Fruit fly (Drosophila melanogaster) whole organism, wandering third instar larva: Measurements from ENCODE around the gene CG5404.

Experiments
- CG32264 ChIP-seq: fragments of 200-800 bp; sonication (Bioruptor generic); optimal IDR thresholded peaks from 2 replicates; lab custom pipeline; 2016; ENCODE audit warnings: missing biosample characterization, missing genetic modification characterization
- CG9705 ChIP-seq: fragments of 200-800 bp; sonication (Bioruptor generic); optimal IDR thresholded peaks from 2 replicates; lab custom pipeline; 2018; ENCODE audit warnings: missing biosample characterization, mild to moderate bottlenecking, missing genetic modification characterization
- CrebA ChIP-seq: fragments of 200-800 bp; sonication (Bioruptor generic); optimal IDR thresholded peaks from 2 replicates; lab custom pipeline; 2016; ENCODE audit warnings: missing biosample characterization, mild to moderate bottlenecking, missing genetic modification characterization, borderline replicate concordance
- Dfd ChIP-seq: fragments of >200 bp; optimal IDR thresholded peaks from 2 replicates; lab custom pipeline; 2017; ENCODE audit warnings: missing biosample characterization, missing genetic modification characterization
- Dif ChIP-seq: fragments of 200-275, 200-300 bp; sonication (Bioruptor generic); optimal IDR thresholded peaks from 2 replicates; lab custom pipeline; 2018; ENCODE audit warnings: missing biosample characterization, missing genetic modification characterization; ENCODE audit not compliant: partially characterized antibody
- GATAd ChIP-seq: sonication (Bioruptor generic); optimal IDR thresholded peaks from 2 replicates; lab custom pipeline; 2016; ENCODE audit warnings: missing biosample characterization, missing genetic modification characterization
- HLH106 ChIP-seq: fragments of 200-800 bp; optimal IDR thresholded peaks from 3 replicates; lab custom pipeline; 2019; ENCODE audit warnings: missing biosample characterization, mild to moderate bottlenecking, missing genetic modification characterization, moderate library complexity
- Hnf4 ChIP-seq: fragments of 200-800 bp; sonication (Bioruptor generic); optimal IDR thresholded peaks from 2 replicates; lab custom pipeline; 2016; ENCODE audit warnings: missing biosample characterization, mild to moderate bottlenecking, missing genetic modification characterization
- Hr78 ChIP-seq: fragments of >200 bp; optimal IDR thresholded peaks from 2 replicates; lab custom pipeline; 2017; ENCODE audit warnings: missing biosample characterization, missing genetic modification characterization
- Hr83 ChIP-seq: fragments of 200-300 bp; sonication (Bioruptor generic); optimal IDR thresholded peaks from 2 replicates; lab custom pipeline; 2016; ENCODE audit warnings: missing biosample characterization, mild to moderate bottlenecking, missing genetic modification characterization, moderate library complexity; ENCODE audit not compliant: poor library complexity, severe bottlenecking
- Jra ChIP-seq: sonication (Bioruptor generic); optimal IDR thresholded peaks from 2 replicates; lab custom pipeline; 2016; ENCODE audit warnings: missing biosample characterization, missing genetic modification characterization
- Mio ChIP-seq: sonication (Bioruptor generic); optimal IDR thresholded peaks from 2 replicates; lab custom pipeline; 2016; ENCODE audit warnings: missing biosample characterization, missing genetic modification characterization
- Myc ChIP-seq: fragments of >200 bp; optimal IDR thresholded peaks from 2 replicates; lab custom pipeline; 2017
- N ChIP-seq: fragments of >200 bp; optimal IDR thresholded peaks from 2 replicates; lab custom pipeline; 2018; ENCODE audit warnings: missing biosample characterization, missing external identifiers, missing genetic modification characterization
- Rel ChIP-seq, 2 experiments: fragments of 200-800 bp; sonication (Bioruptor generic) in 1 of 2; optimal IDR thresholded peaks; 2 replicates in 1 of 2; 3 replicates in 1 of 2; lab custom pipeline; 2016 to 2019; ENCODE audit warnings: mild to moderate bottlenecking in 2 of 2, missing biosample characterization in 2 of 2, missing genetic modification characterization in 2 of 2, moderate library complexity in 1 of 2
- Sp1 ChIP-seq: fragments of 200-800 bp; sonication (Bioruptor generic); optimal IDR thresholded peaks from 3 replicates; lab custom pipeline; 2019; ENCODE audit warnings: missing biosample characterization, mild to moderate bottlenecking, missing genetic modification characterization, moderate library complexity
- Vsx2 ChIP-seq: fragments of 200-300, 225-300 bp; sonication (Bioruptor generic); optimal IDR thresholded peaks from 2 replicates; lab custom pipeline; 2018; ENCODE audit warnings: missing biosample characterization, missing genetic modification characterization; ENCODE audit not compliant: partially characterized antibody
- br ChIP-seq: fragments of 200-800 bp; sonication (Bioruptor generic); optimal IDR thresholded peaks from 2 replicates; lab custom pipeline; 2016; ENCODE audit warnings: missing biosample characterization, missing genetic modification characterization
- dl ChIP-seq, 2 experiments: fragments of 175-275, 200-275 bp in 1 of 2; fragments of 200-275 bp in 1 of 2; sonication (Bioruptor generic); optimal IDR thresholded peaks; lab custom pipeline; 2018; ENCODE audit warnings: mild to moderate bottlenecking in 2 of 2, missing biosample characterization in 2 of 2, missing genetic modification characterization in 2 of 2, moderate library complexity in 2 of 2; ENCODE audit not compliant: partially characterized antibody in 2 of 2, insufficient read depth in 1 of 2
- dmrt93B ChIP-seq: fragments of 200-800 bp; sonication (Bioruptor generic); optimal IDR thresholded peaks from 2 replicates; lab custom pipeline; 2018; ENCODE audit warnings: missing biosample characterization, mild to moderate bottlenecking, missing genetic modification characterization
- dsf ChIP-seq: sonication (Bioruptor generic); optimal IDR thresholded peaks from 2 replicates; lab custom pipeline; 2016; ENCODE audit warnings: missing biosample characterization, missing genetic modification characterization, borderline replicate concordance
- foxo ChIP-seq, 2 experiments: fragments of 200-800 bp; sonication (Bioruptor generic); optimal IDR thresholded peaks; 2 replicates in 1 of 2; 3 replicates in 1 of 2; lab custom pipeline; 2016 to 2017; ENCODE audit warnings: missing biosample characterization in 2 of 2, missing genetic modification characterization in 2 of 2
- h ChIP-seq: fragments of 200-800 bp; sonication (Bioruptor generic); optimal IDR thresholded peaks from 3 replicates; lab custom pipeline; 2016; ENCODE audit warnings: missing biosample characterization, mild to moderate bottlenecking, missing genetic modification characterization
- jim ChIP-seq: fragments of 175-275, 200-325 bp; sonication (Bioruptor generic); optimal IDR thresholded peaks from 2 replicates; lab custom pipeline; 2016; ENCODE audit warnings: missing biosample characterization, mild to moderate bottlenecking, missing genetic modification characterization
- lola ChIP-seq: fragments of >200 bp; optimal IDR thresholded peaks from 2 replicates; lab custom pipeline; 2017; ENCODE audit warnings: missing biosample characterization, missing genetic modification characterization
- pan ChIP-seq: fragments of >200 bp; optimal IDR thresholded peaks from 2 replicates; lab custom pipeline; 2017
- rgr ChIP-seq: fragments of 200-800 bp; sonication (Bioruptor generic); optimal IDR thresholded peaks from 3 replicates; lab custom pipeline; 2016; ENCODE audit warnings: missing biosample characterization, mild to moderate bottlenecking, missing genetic modification characterization
- sage ChIP-seq: fragments of 200-800 bp; sonication (Bioruptor generic); optimal IDR thresholded peaks from 2 replicates; lab custom pipeline; 2016; ENCODE audit warnings: missing biosample characterization, mild to moderate bottlenecking, missing genetic modification characterization
- sv ChIP-seq: fragments of 200-800 bp; sonication (Bioruptor generic); optimal IDR thresholded peaks from 3 replicates; lab custom pipeline; 2016; ENCODE audit warnings: missing biosample characterization, missing genetic modification characterization
- tai ChIP-seq: sonication (Bioruptor generic); optimal IDR thresholded peaks from 2 replicates; lab custom pipeline; 2016; ENCODE audit warnings: missing biosample characterization, missing genetic modification characterization
- usp ChIP-seq: fragments of >200 bp; optimal IDR thresholded peaks from 2 replicates; lab custom pipeline; 2017; ENCODE audit warnings: missing biosample characterization, missing genetic modification characterization
- woc ChIP-seq: sonication (Bioruptor generic); optimal IDR thresholded peaks from 2 replicates; lab custom pipeline; 2016; ENCODE audit warnings: missing biosample characterization, mild to moderate bottlenecking, missing genetic modification characterization

The CG5404 gene

dm6 chr3R:15673248-15673647, 31.2 kb upstream of the CG5404 start:
- TF ChIP-seq Sp1 (GFP tag; lab: Kevin White, UChicago), result no peak
- TF ChIP-seq Hr83 (GFP tag; lab: Kevin White, UChicago), result no peak
- TF ChIP-seq dl (GFP tag; optimal IDR thresholded peaks at IDR 0.05; lab: Kevin White, UChicago; ENCODE audit: insufficient read depth in 1 of 2, partially characterized antibody in 2 of 2), result no peak
- TF ChIP-seq Myc, result no peak
- no peak for TF ChIP-seq Hnf4
- TF ChIP-seq CrebA (GFP tag; lab: Kevin White, UChicago), result no peak
- TF ChIP-seq Vsx2 (GFP tag; lab: Kevin White, UChicago), result no peak
- no peak for TF ChIP-seq sv (GFP tag; lab: Kevin White, UChicago)
- no peak for TF ChIP-seq GATAd (GFP tag; lab: Kevin White, UChicago)
- TF ChIP-seq foxo (GFP tag; optimal IDR thresholded peaks at IDR 0.05; lab: Kevin White, UChicago), result no peak
- TF ChIP-seq CG9705, result no peak
- TF ChIP-seq Hr78 (GFP tag; lab: Kevin White, UChicago), result no peak
- no peak for TF ChIP-seq HLH106 (tag; lab: Kevin White, UChicago)
- no peak for TF ChIP-seq h (GFP tag; lab: Kevin White, UChicago)
- TF ChIP-seq woc, result no peak
- no peak for TF ChIP-seq jim
- no peak for TF ChIP-seq dmrt93B (GFP tag; lab: Kevin White, UChicago)
- TF ChIP-seq CG32264 (GFP tag; lab: Kevin White, UChicago), result no peak
- TF ChIP-seq pan (lab: Kevin White, UChicago), result no peak
- no peak for TF ChIP-seq br

dm6 chr3R:15676186-15677073, 28.0 kb upstream of the CG5404 start:
- TF ChIP-seq sv (GFP tag; lab: Kevin White, UChicago), result peak; percentile 18
- TF ChIP-seq sage (GFP tag; lab: Kevin White, UChicago), result no peak
- TF ChIP-seq Rel (GFP tag; optimal IDR thresholded peaks at IDR 0.05; lab: Kevin White, UChicago), result no peak
- no peak for TF ChIP-seq Rel (tag; optimal IDR thresholded peaks at IDR 0.05; lab: Kevin White, UChicago)
- no peak for TF ChIP-seq jim
- TF ChIP-seq, all 38 proteins: peak for 1

dm6 chr3R:15677074-15677409, 27.4 kb upstream of the CG5404 start:
- TF ChIP-seq sv (GFP tag; lab: Kevin White, UChicago) (no peak), Dfd (GFP tag; lab: Kevin White, UChicago) (no peak), rgr (GFP tag; lab: Kevin White, UChicago) (no peak), Vsx2 (GFP tag; lab: Kevin White, UChicago) (no peak), lola (GFP tag; lab: Kevin White, UChicago) (no peak), dmrt93B (GFP tag; lab: Kevin White, UChicago) (no peak)
- TF ChIP-seq, all 38 proteins: peak for 0

- TF ChIP-seq Rel (GFP tag; optimal IDR thresholded peaks at IDR 0.05; lab: Kevin White, UChicago) (no peak), Rel (tag; optimal IDR thresholded peaks at IDR 0.05; lab: Kevin White, UChicago) (peak; percentile 95), GATAd (GFP tag; lab: Kevin White, UChicago) (no peak)
- TF ChIP-seq, all 38 proteins: peak for 1
Observed at dm6 chr3R:15677550-15677973, 26.9 kb upstream of the CG5404 start.

dm6 chr3R:15678765-15679514, 25.5 kb upstream of the CG5404 start:
- TF ChIP-seq usp (GFP tag; lab: Kevin White, UChicago) (no peak), N (GFP tag; lab: Kevin White, UChicago) (no peak), foxo (GFP tag; optimal IDR thresholded peaks at IDR 0.05; lab: Kevin White, UChicago) (no peak), dl (GFP tag; optimal IDR thresholded peaks at IDR 0.05; lab: Kevin White, UChicago; ENCODE audit: insufficient read depth in 1 of 2, partially characterized antibody in 2 of 2) (no peak), dsf (GFP tag; lab: Kevin White, UChicago) (no peak), Dfd (GFP tag; lab: Kevin White, UChicago) (no peak), pan (lab: Kevin White, UChicago) (no peak), CrebA (GFP tag; lab: Kevin White, UChicago) (no peak), Mio (no peak), CG9705 (no peak), br (no peak), Vsx2 (GFP tag; lab: Kevin White, UChicago) (no peak), Myc (no peak), jim (no peak), tai (GFP tag; lab: Kevin White, UChicago) (no peak), GATAd (GFP tag; lab: Kevin White, UChicago) (no peak), Hr78 (GFP tag; lab: Kevin White, UChicago) (no peak), rgr (GFP tag; lab: Kevin White, UChicago) (no peak), Dif (GFP tag; lab: Kevin White, UChicago) (no peak), Jra (GFP tag; lab: Kevin White, UChicago) (no peak)
- TF ChIP-seq, all 38 proteins: peak for 0
